Worm (Caenorhabditis elegans): ENCODE results near the gene otpl-1.

- TF ChIP-seq tra-4 (tag; optimal IDR thresholded peaks at IDR 0.05) (no peak), B0310.2 (tag; optimal IDR thresholded peaks at IDR 0.05) (no peak), scrt-1 (GFP tag; IDR thresholded peaks at IDR 0.05) (no peak), ets-7 (tag; optimal IDR thresholded peaks at IDR 0.05) (no peak), pes-1 (GFP tag; IDR thresholded peaks at IDR 0.05) (no peak), sea-1 (GFP tag; conservative IDR thresholded peaks at IDR 0.05) (no peak), tbx-37 (GFP tag; conservative IDR thresholded peaks at IDR 0.05) (no peak), ama-1 (optimal IDR thresholded peaks at IDR 0.05) (no peak)
These were observed 24.7 kb downstream of the otpl-1 start, which contains the start of gene taf-2 for ce11 chrIV:3593513-3593912.
